Worm (Caenorhabditis elegans): Measurements from ENCODE around the gene srx-34.

The srx-34 gene

DNA sequence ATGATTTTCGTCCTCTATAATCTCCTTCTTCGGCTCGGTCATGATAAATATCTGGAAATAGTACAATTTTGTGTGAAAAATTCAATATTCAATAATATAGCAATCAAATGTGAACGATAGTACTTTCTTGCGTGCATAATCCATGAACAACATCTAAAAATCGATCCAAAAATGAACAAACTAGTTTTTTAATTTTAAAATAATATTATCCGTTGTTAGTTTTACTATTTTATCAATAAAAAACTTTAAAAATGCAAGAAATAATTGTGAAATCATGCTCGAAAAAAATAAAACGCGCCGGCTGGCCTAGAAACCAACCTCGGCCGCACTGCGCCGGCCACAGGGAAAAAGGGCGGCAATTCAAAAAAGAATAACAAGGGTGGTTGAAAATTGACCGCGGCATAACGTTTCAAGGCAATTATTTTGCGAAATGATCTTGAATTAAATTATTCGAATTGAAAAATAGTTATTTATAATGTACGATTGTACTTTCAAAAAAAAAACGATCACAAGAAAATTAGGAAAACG lies 35.4 kb downstream of the srx-34 start, which contains the start of gene mys-1 (continued):
- TF ChIP-seq dmd-6 (GFP tag; IDR thresholded peaks at IDR 0.05) (no peak), F10B5.3 (tag; optimal IDR thresholded peaks at IDR 0.05) (no peak), daf-8 (GFP tag; IDR thresholded peaks at IDR 0.05) (no peak), snpc-4 (tag; optimal IDR thresholded peaks at IDR 0.05) (no peak), daf-16 (GFP tag; optimal IDR thresholded peaks at IDR 0.05) (no peak), daf-16 (tag; optimal IDR thresholded peaks at IDR 0.05) (peak; percentile 10), dpl-1 (GFP tag; optimal IDR thresholded peaks at IDR 0.05) (peak; percentile 93), mes-2 (tag; optimal IDR thresholded peaks at IDR 0.05; ENCODE audit: poor library complexity, severe bottlenecking) (peak; percentile 98), hlh-11 (tag; optimal IDR thresholded peaks at IDR 0.05) (no peak), mep-1 (tag; optimal IDR thresholded peaks at IDR 0.05) (peak; percentile 18), mdt-29 (GFP tag; IDR thresholded peaks at IDR 0.05) (no peak), php-3 (GFP tag; IDR thresholded peaks at IDR 0.05) (no peak), saeg-2 (GFP tag; IDR thresholded peaks at IDR 0.05) (no peak), hif-1 (tag; optimal IDR thresholded peaks at IDR 0.05) (peak in 1 of 2 experiments; percentile 69), aly-2 (tag; optimal IDR thresholded peaks at IDR 0.05) (no peak), ceh-82 (tag; optimal IDR thresholded peaks at IDR 0.05) (no peak), nhr-102 (tag; optimal IDR thresholded peaks at IDR 0.05) (peak; percentile 34), mxl-2 (GFP tag; conservative IDR thresholded peaks at IDR 0.05) (no peak), duxl-1 (tag; optimal IDR thresholded peaks at IDR 0.05; ENCODE audit: poor library complexity) (peak; percentile 76), fkh-10 (GFP tag; optimal IDR thresholded peaks at IDR 0.05) (no peak), tra-1 (GFP tag; IDR thresholded peaks at IDR 0.05) (no peak), mxl-3 (GFP tag; optimal IDR thresholded peaks at IDR 0.05) (no peak)

DNA sequence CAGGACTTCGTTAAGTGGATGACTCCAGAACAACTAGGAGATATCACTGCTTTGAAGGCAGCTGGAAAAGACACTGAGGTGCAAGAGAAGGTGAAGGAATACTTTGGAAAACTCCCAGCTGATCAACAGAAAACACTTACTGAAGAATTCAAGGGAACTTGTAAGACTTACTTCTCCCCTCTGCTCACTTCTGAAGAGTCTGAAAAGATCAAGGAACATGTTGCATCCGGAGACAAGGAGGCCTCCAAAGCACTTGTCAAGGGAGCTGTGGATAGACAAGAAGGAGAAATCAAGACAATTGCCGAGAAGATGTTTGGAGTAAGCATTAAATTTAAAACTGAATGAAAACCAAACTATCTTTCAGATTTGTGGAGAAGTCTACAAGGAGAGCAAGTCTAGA lies 40.7 kb downstream of the srx-34 start:
- TF ChIP-seq hlh-11 (tag; optimal IDR thresholded peaks at IDR 0.05) = peak; percentile 0
- peak; percentile 93 for TF ChIP-seq aha-1 (tag)
- TF ChIP-seq lin-13 (GFP tag; optimal IDR thresholded peaks at IDR 0.05) = no peak
- no peak for TF ChIP-seq nhr-102 (tag; optimal IDR thresholded peaks at IDR 0.05)
- no peak for TF ChIP-seq jun-1 (tag; optimal IDR thresholded peaks at IDR 0.05)
- TF ChIP-seq tra-1 (GFP tag; IDR thresholded peaks at IDR 0.05) = no peak
- TF ChIP-seq duxl-1 (tag; optimal IDR thresholded peaks at IDR 0.05; ENCODE audit: poor library complexity) = no peak
- no peak for TF ChIP-seq attf-4 (tag; optimal IDR thresholded peaks at IDR 0.05)
- TF ChIP-seq ztf-7 (tag; optimal IDR thresholded peaks at IDR 0.05) = no peak
- no peak for TF ChIP-seq dpl-1 (GFP tag; optimal IDR thresholded peaks at IDR 0.05)

DNA sequence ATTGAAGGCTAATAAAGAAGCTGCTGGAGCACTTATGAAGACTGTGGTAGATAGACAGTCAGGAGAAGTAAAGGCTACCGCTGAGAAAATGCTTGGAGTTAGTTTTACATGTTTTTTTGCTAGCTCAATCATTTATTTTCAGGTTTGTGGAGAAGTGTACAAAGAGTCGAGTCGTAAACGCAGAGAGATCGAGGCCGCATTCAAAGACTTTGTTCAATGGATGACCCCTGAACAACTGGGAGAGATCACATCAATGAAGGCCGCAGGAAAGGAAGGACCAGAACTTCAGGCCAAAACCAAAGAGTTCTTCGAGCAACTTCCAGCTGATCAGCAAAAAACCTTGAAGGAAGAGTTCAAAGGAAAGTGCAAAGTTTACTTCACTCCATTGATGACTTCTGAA lies 41.3 kb downstream of the srx-34 start:
- TF ChIP-seq aha-1 (tag) = peak; percentile 87
- no peak for TF ChIP-seq F49E8.2 (tag; optimal IDR thresholded peaks at IDR 0.05; ENCODE audit: borderline replicate concordance)
- TF ChIP-seq lin-29 (GFP tag; IDR thresholded peaks at IDR 0.05) = no peak
- TF ChIP-seq unc-62 (GFP tag; optimal IDR thresholded peaks at IDR 0.05 in 1 of 2) = peak in 1 of 2 experiments; percentile 76
- TF ChIP-seq unc-62 (tag; optimal IDR thresholded peaks at IDR 0.05) = no peak

DNA sequence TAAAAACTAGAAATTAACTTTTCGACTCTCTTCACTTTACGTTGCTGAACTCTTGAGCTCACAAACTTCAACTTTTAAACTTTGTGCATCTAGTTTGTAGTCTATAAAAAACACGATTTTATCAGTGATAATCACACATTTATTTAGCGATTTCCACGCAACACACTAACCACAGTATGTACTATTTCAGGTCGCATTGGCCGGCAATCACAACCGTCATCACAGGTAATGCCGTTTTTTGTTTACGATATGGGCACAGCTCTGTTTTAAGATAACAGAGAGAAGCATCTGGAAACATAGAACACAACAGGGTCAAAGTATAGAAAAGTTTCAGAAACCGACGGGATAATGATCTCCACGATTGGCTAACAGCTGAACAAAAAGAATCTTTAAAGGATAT lies 43.9 kb downstream of the srx-34 start:
- peak; percentile 22; the same call in 1 of the 2 replicates for TF ChIP-seq tra-1 (GFP tag; IDR thresholded peaks at IDR 0.05)
- TF ChIP-seq dve-1 (tag; optimal IDR thresholded peaks at IDR 0.05; ENCODE audit: insufficient read depth) = peak; percentile 60
- no peak for TF ChIP-seq gei-8 (GFP tag; optimal IDR thresholded peaks at IDR 0.05)
- TF ChIP-seq zip-2 (tag; optimal IDR thresholded peaks at IDR 0.05) = no peak
- peak; percentile 34 for TF ChIP-seq hlh-30 (tag; optimal IDR thresholded peaks at IDR 0.05; ENCODE audit: insufficient read depth)
- TF ChIP-seq aha-1 (tag) = peak; percentile 91
- peak; percentile 41 for TF ChIP-seq mes-2 (tag; optimal IDR thresholded peaks at IDR 0.05; ENCODE audit: poor library complexity, severe bottlenecking)
- no peak; the same call in 1 of the 2 replicates for TF ChIP-seq dmd-6 (GFP tag; IDR thresholded peaks at IDR 0.05)
- TF ChIP-seq nhr-77 (tag; optimal IDR thresholded peaks at IDR 0.05) = peak; percentile 33
- TF ChIP-seq daf-16 (GFP tag; optimal IDR thresholded peaks at IDR 0.05) = no peak
- peak; percentile 87 for TF ChIP-seq daf-16 (tag; optimal IDR thresholded peaks at IDR 0.05)
- no peak for TF ChIP-seq nhr-11 (tag; optimal IDR thresholded peaks at IDR 0.05)
- TF ChIP-seq ceh-82 (tag; optimal IDR thresholded peaks at IDR 0.05) = no peak
- TF ChIP-seq unc-62 (GFP tag; optimal IDR thresholded peaks at IDR 0.05 in 1 of 2) = peak in 1 of 2 experiments; percentile 26
- no peak for TF ChIP-seq unc-62 (tag; optimal IDR thresholded peaks at IDR 0.05)
- peak; percentile 98 for TF ChIP-seq nhr-28 (tag; optimal IDR thresholded peaks at IDR 0.05)
- TF ChIP-seq egl-27 (tag; optimal IDR thresholded peaks at IDR 0.05) = no peak
- no peak for TF ChIP-seq ztf-7 (tag; optimal IDR thresholded peaks at IDR 0.05)
- peak in 1 of 2 experiments; percentile 25 for TF ChIP-seq hif-1 (tag; optimal IDR thresholded peaks at IDR 0.05)
- TF ChIP-seq fos-1 (tag; optimal IDR thresholded peaks at IDR 0.05) = no peak
- peak; percentile 20 for TF ChIP-seq hlh-11 (tag; optimal IDR thresholded peaks at IDR 0.05)

Measured in whole organism, L4 larva.